Worm (Caenorhabditis elegans): ENCODE data around the gene sth-1.

sth-1 gene

ce11 chrV:8051851-8052250 lies at the start of gene sth-1:
sth-1 (plus strand) TSS chrV:8052151.
- TF ChIP-seq M03D4.4 (tag; optimal IDR thresholded peaks at IDR 0.05) = no peak
- no peak for TF ChIP-seq nhr-76 (tag; optimal IDR thresholded peaks at IDR 0.05)
- TF ChIP-seq blmp-1 (tag; optimal IDR thresholded peaks at IDR 0.05) = no peak
- no peak for TF ChIP-seq mls-2 (tag; optimal IDR thresholded peaks at IDR 0.05)
- TF ChIP-seq nhr-237 (tag; optimal IDR thresholded peaks at IDR 0.05) = no peak
- TF ChIP-seq ham-2 (GFP tag; optimal IDR thresholded peaks at IDR 0.05) = no peak
- TF ChIP-seq lsy-2 (tag; optimal IDR thresholded peaks at IDR 0.05) = no peak
- TF ChIP-seq lin-32 (GFP tag; optimal IDR thresholded peaks at IDR 0.05) = no peak
- no peak for TF ChIP-seq bed-3 (GFP tag; optimal IDR thresholded peaks at IDR 0.05)
- TF ChIP-seq snpc-4 (tag; optimal IDR thresholded peaks at IDR 0.05) = no peak
- TF ChIP-seq pha-4 (tag; optimal IDR thresholded peaks at IDR 0.05) = no peak
- no peak for TF ChIP-seq cnd-1 (tag; optimal IDR thresholded peaks at IDR 0.05)

ce11 chrV:8005000-8005399 lies 47.0 kb upstream of the sth-1 start, which contains the start of gene Y97E10AR.8:
Y97E10AR.8 (plus strand) TSS chrV:8005300.
- TF ChIP-seq mab-5 (tag; optimal IDR thresholded peaks at IDR 0.05) = no peak
- no peak for TF ChIP-seq elt-3 (tag; optimal IDR thresholded peaks at IDR 0.05)
- TF ChIP-seq ham-2 (GFP tag; optimal IDR thresholded peaks at IDR 0.05) = no peak
- no peak for TF ChIP-seq unc-39 (tag; optimal IDR thresholded peaks at IDR 0.05)
- TF ChIP-seq bed-3 (GFP tag; optimal IDR thresholded peaks at IDR 0.05) = no peak
- TF ChIP-seq hlh-1 (tag; optimal IDR thresholded peaks at IDR 0.05) = no peak
- TF ChIP-seq nhr-12 (tag; optimal IDR thresholded peaks at IDR 0.05) = no peak
- TF ChIP-seq ces-1 (GFP tag; optimal IDR thresholded peaks at IDR 0.05) = no peak
- TF ChIP-seq snpc-4 (tag; optimal IDR thresholded peaks at IDR 0.05) = no peak
- no peak for TF ChIP-seq mep-1 (tag; optimal IDR thresholded peaks at IDR 0.05)
- TF ChIP-seq nhr-237 (tag; optimal IDR thresholded peaks at IDR 0.05) = no peak
- no peak for TF ChIP-seq sptf-1 (tag; optimal IDR thresholded peaks at IDR 0.05)
- no peak for TF ChIP-seq unc-120 (tag; optimal IDR thresholded peaks at IDR 0.05; ENCODE audit: poor library complexity, severe bottlenecking)
- TF ChIP-seq cnd-1 (tag; optimal IDR thresholded peaks at IDR 0.05) = no peak
- no peak for TF ChIP-seq pha-4 (tag; optimal IDR thresholded peaks at IDR 0.05)

ce11 chrV:8007460-8008292 lies 44.3 kb upstream of the sth-1 start, which contains the start of gene Y97E10AR.3:
Y97E10AR.3 (minus strand) TSS chrV:8007510.
- TF ChIP-seq unc-120 (tag; optimal IDR thresholded peaks at IDR 0.05; ENCODE audit: poor library complexity, severe bottlenecking) (no peak), ces-1 (GFP tag; optimal IDR thresholded peaks at IDR 0.05) (peak; percentile 73)

ce11 chrV:8010103-8010502 lies 41.8 kb upstream of the sth-1 start, which contains the start of gene Y97E10AR.4:
Y97E10AR.4 (minus strand) TSS chrV:8010233.
- TF ChIP-seq sptf-1 (tag; optimal IDR thresholded peaks at IDR 0.05) (no peak), ham-2 (GFP tag; optimal IDR thresholded peaks at IDR 0.05) (no peak), zip-8 (tag; optimal IDR thresholded peaks at IDR 0.05) (no peak), unc-120 (tag; optimal IDR thresholded peaks at IDR 0.05; ENCODE audit: poor library complexity, severe bottlenecking) (no peak), ceh-83 (GFP tag; optimal IDR thresholded peaks at IDR 0.05) (no peak), blmp-1 (tag; optimal IDR thresholded peaks at IDR 0.05) (no peak), unc-39 (tag; optimal IDR thresholded peaks at IDR 0.05) (no peak), nhr-237 (tag; optimal IDR thresholded peaks at IDR 0.05) (no peak), lsy-2 (tag; optimal IDR thresholded peaks at IDR 0.05) (no peak), nhr-76 (tag; optimal IDR thresholded peaks at IDR 0.05) (no peak), ceh-43 (GFP tag; optimal IDR thresholded peaks at IDR 0.05) (no peak), bed-3 (GFP tag; optimal IDR thresholded peaks at IDR 0.05) (no peak), ces-1 (GFP tag; optimal IDR thresholded peaks at IDR 0.05) (no peak), ceh-39 (tag; optimal IDR thresholded peaks at IDR 0.05) (no peak), lin-13 (tag; optimal IDR thresholded peaks at IDR 0.05) (no peak), cnd-1 (tag; optimal IDR thresholded peaks at IDR 0.05) (no peak)

ce11 chrV:8010846-8011245 lies 41.1 kb upstream of the sth-1 start, which contains the start of gene lmtr-2:
lmtr-2 (minus strand) TSS chrV:8011106.
- TF ChIP-seq lin-32 (GFP tag; optimal IDR thresholded peaks at IDR 0.05) (no peak), bed-3 (GFP tag; optimal IDR thresholded peaks at IDR 0.05) (no peak), unc-62 (GFP tag; optimal IDR thresholded peaks at IDR 0.05) (no peak), ceh-39 (tag; optimal IDR thresholded peaks at IDR 0.05) (no peak), ceh-43 (GFP tag; optimal IDR thresholded peaks at IDR 0.05) (no peak), elt-3 (tag; optimal IDR thresholded peaks at IDR 0.05) (no peak), mls-2 (tag; optimal IDR thresholded peaks at IDR 0.05) (no peak), flh-1 (GFP tag; optimal IDR thresholded peaks at IDR 0.05) (no peak), ham-2 (GFP tag; optimal IDR thresholded peaks at IDR 0.05) (no peak), nhr-28 (tag; optimal IDR thresholded peaks at IDR 0.05) (no peak), hlh-1 (tag; optimal IDR thresholded peaks at IDR 0.05) (no peak), unc-120 (tag; optimal IDR thresholded peaks at IDR 0.05; ENCODE audit: poor library complexity, severe bottlenecking) (no peak), blmp-1 (tag; optimal IDR thresholded peaks at IDR 0.05) (no peak)
